Fruit fly (Drosophila melanogaster) whole organism, prepupa: ENCODE measurements around the gene CG31675.

Source experiments
- Blimp-1 ChIP-seq: fragments of 200-800 bp; sonication (Bioruptor generic); optimal IDR thresholded peaks from 3 replicates; lab custom pipeline; 2017; ENCODE audit warnings: missing biosample characterization, missing genetic modification characterization, mild to moderate bottlenecking, moderate library complexity, missing genetic modification reagents
- CG10631 ChIP-seq: fragments of 200-800 bp; sonication (Bioruptor generic); optimal IDR thresholded peaks from 2 replicates; lab custom pipeline; 2016; ENCODE audit warnings: missing biosample characterization, missing genetic modification characterization
- CG10669 ChIP-seq: fragments of 200-800 bp; sonication (Bioruptor generic); optimal IDR thresholded peaks from 3 replicates; lab custom pipeline; 2018; ENCODE audit warnings: missing biosample characterization, mild to moderate bottlenecking, missing genetic modification characterization, moderate library complexity
- CG11762 ChIP-seq: fragments of 200-800 bp; sonication (Bioruptor generic); optimal IDR thresholded peaks from 3 replicates; lab custom pipeline; 2016; ENCODE audit warnings: missing biosample characterization, missing genetic modification characterization; ENCODE audit not compliant: insufficient read depth
- CG11902 ChIP-seq: fragments of 200-800 bp; sonication (Bioruptor generic); optimal IDR thresholded peaks from 3 replicates; lab custom pipeline; 2016; ENCODE audit warnings: missing biosample characterization, missing genetic modification characterization
- CG15336 ChIP-seq: fragments of 200-800 bp; sonication (Bioruptor generic); IDR thresholded peaks from 2 replicates; pipeline ENCODE4 v1.3.6; 2022; ENCODE audit warnings: missing biosample characterization, missing genetic modification characterization
- CG1621 ChIP-seq: fragments of 200-800 bp; sonication (Bioruptor generic); optimal IDR thresholded peaks from 3 replicates; lab custom pipeline; 2018; ENCODE audit warnings: missing biosample characterization, mild to moderate bottlenecking, missing genetic modification characterization
- CG3032 ChIP-seq: fragments of 200-800 bp; optimal IDR thresholded peaks from 2 replicates; lab custom pipeline; 2019; ENCODE audit warnings: missing biosample characterization, mild to moderate bottlenecking, missing genetic modification characterization, moderate library complexity
- CG31627 ChIP-seq: fragments of 200-800 bp; sonication (Bioruptor generic); optimal IDR thresholded peaks from 3 replicates; lab custom pipeline; 2016; ENCODE audit warnings: missing biosample characterization, missing genetic modification characterization
- CG34406 ChIP-seq: fragments of 200-800 bp; sonication (Bioruptor generic); optimal IDR thresholded peaks from 3 replicates; lab custom pipeline; 2016; ENCODE audit warnings: missing biosample characterization, missing genetic modification characterization
- CG3919 ChIP-seq: fragments of 200-800 bp; sonication (Bioruptor generic); optimal IDR thresholded peaks from 3 replicates; lab custom pipeline; 2016; ENCODE audit warnings: missing biosample characterization, missing genetic modification characterization
- CG6163 ChIP-seq: fragments of 200-800 bp; sonication (Bioruptor generic); IDR thresholded peaks from 3 replicates; pipeline ENCODE4 v1.3.6; 2022; ENCODE audit warnings: missing biosample characterization, missing genetic modification characterization
- CG6276 ChIP-seq: fragments of 200-800 bp; sonication (Bioruptor generic); optimal IDR thresholded peaks from 2 replicates; lab custom pipeline; 2017; ENCODE audit warnings: missing biosample characterization, mild to moderate bottlenecking, missing genetic modification characterization
- CG6792 ChIP-seq: fragments of 200-800 bp; sonication (Bioruptor generic); optimal IDR thresholded peaks from 3 replicates; lab custom pipeline; 2016; ENCODE audit warnings: missing biosample characterization, missing genetic modification characterization
- CG6808 ChIP-seq: fragments of 200-800 bp; sonication (Bioruptor generic); optimal IDR thresholded peaks from 3 replicates; lab custom pipeline; 2017; ENCODE audit warnings: missing biosample characterization, missing genetic modification characterization, mild to moderate bottlenecking, moderate library complexity, missing genetic modification reagents
- CG6854 ChIP-seq: fragments of 200-800 bp; sonication (Bioruptor generic); optimal IDR thresholded peaks from 2 replicates; lab custom pipeline; 2017; ENCODE audit warnings: missing biosample characterization, mild to moderate bottlenecking, missing genetic modification characterization
- CG8119 ChIP-seq: fragments of 200-800 bp; sonication (Bioruptor generic); IDR thresholded peaks from 3 replicates; pipeline ENCODE4 v1.3.6; 2022; ENCODE audit warnings: missing biosample characterization, missing genetic modification characterization
- CG8319 ChIP-seq: fragments of 200-800 bp; sonication (Bioruptor generic); optimal IDR thresholded peaks from 3 replicates; lab custom pipeline; 2016; ENCODE audit warnings: missing biosample characterization, missing genetic modification characterization
- CG8632 ChIP-seq: fragments of 200-800 bp; sonication (Bioruptor generic); optimal IDR thresholded peaks from 3 replicates; lab custom pipeline; 2016; ENCODE audit warnings: missing biosample characterization, missing genetic modification characterization
- CG9139 ChIP-seq: fragments of 200-800 bp; sonication (Bioruptor generic); optimal IDR thresholded peaks from 3 replicates; lab custom pipeline; 2017; ENCODE audit warnings: missing biosample characterization, mild to moderate bottlenecking, missing genetic modification characterization
- Eip78C ChIP-seq: fragments of 200-800 bp; sonication (Bioruptor generic); peaks from one replicate; lab custom pipeline; 2016; ENCODE audit warnings: missing biosample characterization, missing genetic modification characterization
- Eip93F ChIP-seq: fragments of 200-800 bp; sonication (Bioruptor generic); optimal IDR thresholded peaks from 2 replicates; lab custom pipeline; 2016; ENCODE audit warnings: missing biosample characterization, mild to moderate bottlenecking, missing genetic modification characterization
- Ets21C ChIP-seq: fragments of 200-800 bp; sonication (Bioruptor generic); optimal IDR thresholded peaks from 3 replicates; lab custom pipeline; 2016; ENCODE audit warnings: missing biosample characterization, missing genetic modification characterization
- Ets96B ChIP-seq: fragments of 200-800 bp; optimal IDR thresholded peaks from 2 replicates; lab custom pipeline; 2019; ENCODE audit warnings: missing biosample characterization, mild to moderate bottlenecking, missing genetic modification characterization, moderate library complexity
- Gug ChIP-seq: fragments of 200-800 bp; sonication (Bioruptor generic); IDR thresholded peaks from 2 replicates; pipeline ENCODE4 v1.3.6; 2022; ENCODE audit warnings: missing biosample characterization, missing genetic modification characterization
- Hr38 ChIP-seq: sonication (Bioruptor generic); optimal IDR thresholded peaks from 2 replicates; lab custom pipeline; 2016; ENCODE audit warnings: missing biosample characterization, missing genetic modification characterization
- Hr39 ChIP-seq: fragments of 200-800 bp; sonication (Bioruptor generic); optimal IDR thresholded peaks from 2 replicates; lab custom pipeline; 2016; ENCODE audit warnings: missing biosample characterization, missing genetic modification characterization
- Hr4 ChIP-seq: fragments of 200-800 bp; sonication (Bioruptor generic); optimal IDR thresholded peaks from 3 replicates; lab custom pipeline; 2016; ENCODE audit warnings: missing biosample characterization, missing genetic modification characterization
- Met ChIP-seq: fragments of 200-800 bp; sonication (Bioruptor generic); optimal IDR thresholded peaks from 3 replicates; lab custom pipeline; 2016; ENCODE audit warnings: missing biosample characterization, missing genetic modification characterization
- OdsH ChIP-seq: fragments of 200-800 bp; sonication (Bioruptor generic); optimal IDR thresholded peaks from 3 replicates; lab custom pipeline; 2016; ENCODE audit warnings: missing biosample characterization, missing genetic modification characterization
- Smox ChIP-seq: fragments of 200-800 bp; sonication (Bioruptor generic); optimal IDR thresholded peaks from 3 replicates; lab custom pipeline; 2016; ENCODE audit warnings: missing biosample characterization, missing genetic modification characterization
- Sox102F ChIP-seq: fragments of 200-800 bp; sonication (Bioruptor generic); optimal IDR thresholded peaks from 2 replicates; lab custom pipeline; 2016; ENCODE audit warnings: missing biosample characterization, mild to moderate bottlenecking, missing genetic modification characterization
- Sox15 ChIP-seq: fragments of 200-800 bp; sonication (Bioruptor generic); optimal IDR thresholded peaks from 3 replicates; lab custom pipeline; 2016; ENCODE audit warnings: missing biosample characterization, missing genetic modification characterization
- achi ChIP-seq: fragments of 200-800 bp; sonication (Bioruptor generic); optimal IDR thresholded peaks from 3 replicates; lab custom pipeline; 2016; ENCODE audit warnings: missing biosample characterization, missing genetic modification characterization
- acj6 ChIP-seq: fragments of 200-800 bp; sonication (Bioruptor generic); optimal IDR thresholded peaks from 3 replicates; lab custom pipeline; 2016; ENCODE audit warnings: missing biosample characterization, missing genetic modification characterization
- cyc ChIP-seq: fragments of 200-800 bp; sonication (Bioruptor generic); optimal IDR thresholded peaks from 3 replicates; lab custom pipeline; 2016; ENCODE audit warnings: missing biosample characterization, missing genetic modification characterization
- dac ChIP-seq: fragments of 200-800 bp; sonication (Bioruptor generic); optimal IDR thresholded peaks from 2 replicates; lab custom pipeline; 2017; ENCODE audit warnings: missing biosample characterization, mild to moderate bottlenecking, missing genetic modification characterization
- dsx ChIP-seq: fragments of 200-800 bp; optimal IDR thresholded peaks from 3 replicates; lab custom pipeline; 2019; ENCODE audit warnings: missing biosample characterization, mild to moderate bottlenecking, missing genetic modification characterization, moderate library complexity; ENCODE audit not compliant: poor library complexity, severe bottlenecking
- eg ChIP-seq: fragments of 200-800 bp; sonication (Bioruptor generic); IDR thresholded peaks from 3 replicates; pipeline ENCODE4 v1.3.6; 2022; ENCODE audit warnings: missing biosample characterization, missing genetic modification characterization
- esn ChIP-seq: fragments of 200-800 bp; sonication (Bioruptor generic); optimal IDR thresholded peaks from 2 replicates; lab custom pipeline; 2016; ENCODE audit warnings: missing biosample characterization, mild to moderate bottlenecking, missing genetic modification characterization, moderate library complexity
- fd59A ChIP-seq: fragments of 200-800 bp; sonication (Bioruptor generic); optimal IDR thresholded peaks from 2 replicates; lab custom pipeline; 2017; ENCODE audit warnings: missing biosample characterization, mild to moderate bottlenecking, missing genetic modification characterization, missing genetic modification reagents
- lz ChIP-seq: fragments of 200-800 bp; sonication (Bioruptor generic); optimal IDR thresholded peaks from 3 replicates; lab custom pipeline; 2016; ENCODE audit warnings: missing biosample characterization, missing genetic modification characterization
- pdm3 ChIP-seq: fragments of 200-800 bp; sonication (Bioruptor generic); optimal IDR thresholded peaks from 3 replicates; lab custom pipeline; 2016; ENCODE audit warnings: missing biosample characterization, missing genetic modification characterization
- salr ChIP-seq, 2 experiments: fragments of 200-800 bp; sonication (Bioruptor generic); optimal IDR thresholded peaks; 3 replicates each; lab custom pipeline; 2016 to 2018; ENCODE audit warnings: missing biosample characterization in 2 of 2, missing genetic modification characterization in 2 of 2, mild to moderate bottlenecking in 1 of 2
- spab ChIP-seq: fragments of 200-800 bp; sonication (Bioruptor generic); optimal IDR thresholded peaks from 2 replicates; lab custom pipeline; 2017; ENCODE audit warnings: missing biosample characterization, mild to moderate bottlenecking, missing genetic modification characterization, missing genetic modification reagents
- ss ChIP-seq, 2 experiments: fragments of 200-800 bp; sonication (Bioruptor generic); optimal IDR thresholded peaks; 2 replicates in 1 of 2; 3 replicates in 1 of 2; lab custom pipeline; 2017 to 2018; ENCODE audit warnings: mild to moderate bottlenecking in 2 of 2, missing biosample characterization in 2 of 2, missing genetic modification characterization in 2 of 2, moderate library complexity in 1 of 2
- svp ChIP-seq: fragments of 200-800 bp; sonication (Bioruptor generic); peaks from one replicate; lab custom pipeline; 2016; ENCODE audit warnings: missing biosample characterization, missing genetic modification characterization
- topi ChIP-seq: fragments of 200-800 bp; sonication (Bioruptor generic); optimal IDR thresholded peaks from 3 replicates; lab custom pipeline; 2016; ENCODE audit warnings: missing biosample characterization, missing genetic modification characterization

Gene CG31675

DNA sequence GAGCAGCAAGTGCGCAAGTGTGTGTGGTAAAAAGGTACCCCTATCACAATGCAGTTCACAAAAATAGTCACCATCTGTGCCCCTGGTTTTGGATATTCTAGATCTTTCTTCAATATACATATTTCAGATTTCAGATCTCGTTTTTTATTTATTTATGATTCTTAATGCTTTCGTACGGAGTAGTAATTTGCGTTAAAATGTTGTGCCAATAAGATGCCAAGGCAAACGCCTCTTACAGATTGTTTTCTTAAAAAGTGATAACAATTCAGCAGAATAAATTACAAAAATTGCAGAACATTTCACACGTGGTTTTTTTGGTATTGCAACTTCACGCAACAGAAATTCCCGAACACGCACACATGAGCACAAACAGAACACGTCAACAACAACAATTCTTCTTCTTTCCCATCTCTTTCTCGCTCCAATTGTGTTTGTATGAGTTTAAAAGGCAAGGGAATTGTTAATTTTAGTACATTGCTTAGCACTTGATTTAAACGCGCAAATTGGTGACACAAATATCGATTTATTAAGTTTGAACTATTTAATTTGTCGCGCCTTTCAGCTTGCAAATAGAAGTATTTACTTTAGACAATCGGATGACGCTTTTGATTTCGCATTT is 50.6 kb downstream of the CG31675 start (continued):
- TF ChIP-seq dsx (GFP tag; lab: Kevin White, UChicago), result peak; percentile 63
- peak; percentile 77 for TF ChIP-seq CG3919 (GFP tag; lab: Kevin White, UChicago)
- TF ChIP-seq cyc, result peak; percentile 68
- TF ChIP-seq pdm3 (GFP tag; lab: Kevin White, UChicago), result peak; percentile 75
- peak; percentile 75 for TF ChIP-seq CG1621 (tag; lab: Kevin White, UChicago)
- TF ChIP-seq CG6792 (GFP tag; lab: Kevin White, UChicago), result peak; percentile 66
- TF ChIP-seq CG6276 (GFP tag; lab: Kevin White, UChicago), result no peak
- no peak for TF ChIP-seq Eip93F (GFP tag; lab: Kevin White, UChicago)
- peak; percentile 70 for TF ChIP-seq achi (GFP tag; lab: Kevin White, UChicago)
- TF ChIP-seq CG11762 (GFP tag; lab: Kevin White, UChicago), result no peak
- peak; percentile 64 for TF ChIP-seq CG8632
- peak; percentile 44 for TF ChIP-seq Hr38 (GFP tag; lab: Kevin White, UChicago)
- peak; percentile 63 for TF ChIP-seq Gug (GFP tag; lab: Robert Waterston, UW)
- TF ChIP-seq CG10631 (GFP tag; lab: Kevin White, UChicago), result peak; percentile 55
- TF ChIP-seq spab (GFP tag; lab: Kevin White, UChicago), result no peak
- peak; percentile 78 for TF ChIP-seq OdsH (GFP tag; lab: Kevin White, UChicago)
- TF ChIP-seq, all 60 proteins: peak for 48

dm6 chr2L:20918733-20919132 is 51.2 kb downstream of the CG31675 start, which contains the start of the genes CG43739 and sky:
Gene CG43739 (minus strand): TSS chr2L:20918931.
Gene sky (minus strand): TSS chr2L:20918931.
- TF ChIP-seq eg (no peak), CG6276 (GFP tag; lab: Kevin White, UChicago) (peak; percentile 94), svp (no peak), Eip78C (GFP tag; lab: Kevin White, UChicago) (no peak), topi (GFP tag; lab: Kevin White, UChicago) (peak; percentile 12), CG6163 (peak; percentile 5; the same call in 1 of the 3 replicates), Sox102F (GFP tag; lab: Kevin White, UChicago) (no peak), Hr4 (GFP tag; lab: Kevin White, UChicago) (no peak), Smox (GFP tag; lab: Kevin White, UChicago) (no peak), Ets96B (tag; lab: Kevin White, UChicago) (no peak), Blimp-1 (no peak), CG31627 (GFP tag; lab: Kevin White, UChicago) (peak; percentile 19), lz (GFP tag; lab: Kevin White, UChicago) (peak; percentile 31), Hr39 (GFP tag; lab: Kevin White, UChicago) (peak; percentile 6), Met (GFP tag; lab: Kevin White, UChicago) (no peak), CG34406 (GFP tag; lab: Kevin White, UChicago) (no peak), CG6854 (no peak), acj6 (GFP tag; lab: Kevin White, UChicago) (no peak), dac (no peak), Ets21C (GFP tag; lab: Kevin White, UChicago) (no peak), CG6808 (GFP tag; lab: Kevin White, UChicago) (no peak), CG8319 (no peak), ss (GFP tag; optimal IDR thresholded peaks at IDR 0.05; lab: Kevin White, UChicago) (no peak), achi (GFP tag; lab: Kevin White, UChicago) (no peak), CG10669 (GFP tag; lab: Kevin White, UChicago) (no peak), esn (GFP tag; lab: Kevin White, UChicago) (peak; percentile 40), spab (GFP tag; lab: Kevin White, UChicago) (no peak), CG3032 (no peak), CG9139 (no peak), Sox15 (GFP tag; lab: Kevin White, UChicago) (no peak), CG11902 (no peak), pdm3 (GFP tag; lab: Kevin White, UChicago) (no peak), CG1621 (tag; lab: Kevin White, UChicago) (peak; percentile 38), CG8119 (GFP tag; lab: Robert Waterston, UW) (no peak), fd59A (GFP tag; lab: Kevin White, UChicago) (no peak), CG3919 (GFP tag; lab: Kevin White, UChicago) (peak; percentile 30), CG15336 (GFP tag; lab: Robert Waterston, UW) (0 out of 2 replicates have a peak, but pooled peaks have one; percentile 6), cyc (peak; percentile 2), salr (GFP tag; optimal IDR thresholded peaks at IDR 0.05; lab: Kevin White, UChicago) (no peak)
